Fruit fly (Drosophila melanogaster) whole organism, embryonic: ENCODE measurements around the gene wapl.

ENCODE experiments used
- Antp ChIP-seq: fragments of 200-800 bp; sonication (Bioruptor generic); optimal IDR thresholded peaks from 3 replicates; lab custom pipeline; 2016; ENCODE audit warnings: missing biosample characterization, missing genetic modification characterization
- CG12071 ChIP-seq: fragments of 200-800 bp; sonication (Bioruptor generic); optimal IDR thresholded peaks from 3 replicates; lab custom pipeline; 2018; ENCODE audit warnings: missing biosample characterization, mild to moderate bottlenecking, missing genetic modification characterization
- CG13624 ChIP-seq: fragments of 200-800 bp; sonication (Bioruptor generic); optimal IDR thresholded peaks from 2 replicates; lab custom pipeline; 2016; ENCODE audit warnings: missing biosample characterization, missing genetic modification characterization
- CG14710 ChIP-seq: fragments of 200-800 bp; sonication (Bioruptor generic); optimal IDR thresholded peaks from 3 replicates; lab custom pipeline; 2019; ENCODE audit warnings: missing biosample characterization, mild to moderate bottlenecking, missing genetic modification characterization, moderate library complexity
- CG14860 ChIP-seq: fragments of 200-800 bp; sonication (Bioruptor generic); IDR thresholded peaks from 3 replicates; pipeline ENCODE4 v1.3.6; 2022; ENCODE audit warnings: missing biosample characterization, missing genetic modification characterization; ENCODE audit not compliant: partially characterized antibody
- CG15479 ChIP-seq: fragments of 200-800 bp; sonication (Bioruptor generic); optimal IDR thresholded peaks from 3 replicates; lab custom pipeline; 2019; ENCODE audit warnings: missing biosample characterization, mild to moderate bottlenecking, missing genetic modification characterization, moderate library complexity
- CG15514 ChIP-seq: fragments of 200-800 bp; sonication (Bioruptor generic); optimal IDR thresholded peaks from 3 replicates; lab custom pipeline; 2017; ENCODE audit warnings: missing biosample characterization, missing genetic modification characterization, mild to moderate bottlenecking, moderate library complexity, missing genetic modification reagents
- CG16813 ChIP-seq: fragments of 200-800 bp; sonication (Bioruptor generic); IDR thresholded peaks from 3 replicates; pipeline ENCODE4 v1.3.6; 2022; ENCODE audit warnings: missing biosample characterization, missing genetic modification characterization; ENCODE audit not compliant: partially characterized antibody
- CG2116 ChIP-seq: fragments of 200-800 bp; sonication (Bioruptor generic); optimal IDR thresholded peaks from 3 replicates; lab custom pipeline; 2018; ENCODE audit warnings: missing biosample characterization, mild to moderate bottlenecking, missing genetic modification characterization
- CG2202 ChIP-seq: fragments of 200-800 bp; sonication (Bioruptor generic); optimal IDR thresholded peaks from 2 replicates; lab custom pipeline; 2018; ENCODE audit warnings: missing biosample characterization, mild to moderate bottlenecking, missing genetic modification characterization
- CG34224 ChIP-seq: fragments of 200-800 bp; sonication (Bioruptor generic); IDR thresholded peaks from 3 replicates; pipeline ENCODE4 v1.3.6; 2022; ENCODE audit warnings: missing biosample characterization, missing genetic modification characterization; ENCODE audit not compliant: partially characterized antibody
- CG4328 ChIP-seq: fragments of 200-800 bp; sonication (Bioruptor generic); optimal IDR thresholded peaks from 3 replicates; lab custom pipeline; 2017; ENCODE audit warnings: missing biosample characterization, missing genetic modification reagents, missing genetic modification characterization
- CG4854 ChIP-seq: fragments of 200-800 bp; sonication (Bioruptor generic); optimal IDR thresholded peaks from 2 replicates; lab custom pipeline; 2016; ENCODE audit warnings: missing biosample characterization, missing genetic modification characterization, inconsistent platforms
- CG5180 ChIP-seq: fragments of 200-800 bp; sonication (Bioruptor generic); optimal IDR thresholded peaks from 3 replicates; lab custom pipeline; 2017; ENCODE audit warnings: missing biosample characterization, missing genetic modification characterization, mild to moderate bottlenecking, moderate library complexity, missing genetic modification reagents
- CG6689 ChIP-seq: fragments of 200-800 bp; sonication (Bioruptor generic); IDR thresholded peaks from 2 replicates; pipeline ENCODE4 v1.3.6; 2022; ENCODE audit warnings: missing biosample characterization, missing genetic modification characterization
- CG6791 ChIP-seq: fragments of 200-800 bp; sonication (Bioruptor generic); IDR thresholded peaks from 3 replicates; pipeline ENCODE4 v1.3.6; 2022; ENCODE audit warnings: missing biosample characterization, missing genetic modification characterization; ENCODE audit not compliant: partially characterized antibody
- CG7839 ChIP-seq: fragments of 200-800 bp; sonication (Bioruptor generic); optimal IDR thresholded peaks from 3 replicates; lab custom pipeline; 2018; ENCODE audit warnings: missing biosample characterization, mild to moderate bottlenecking, missing genetic modification characterization, moderate library complexity
- CG9727 ChIP-seq: fragments of 200-800 bp; sonication (Bioruptor generic); optimal IDR thresholded peaks from 3 replicates; lab custom pipeline; 2017; ENCODE audit warnings: missing biosample characterization, mild to moderate bottlenecking, missing genetic modification characterization
- CG9817 ChIP-seq: fragments of 200-800 bp; sonication (Bioruptor generic); optimal IDR thresholded peaks from 2 replicates; lab custom pipeline; 2018; ENCODE audit warnings: missing biosample characterization, mild to moderate bottlenecking, missing genetic modification characterization, moderate library complexity
- CTCF ChIP-seq: fragments of 200-800 bp; sonication (Bioruptor generic); optimal IDR thresholded peaks from 2 replicates; lab custom pipeline; 2017; ENCODE audit warnings: missing biosample characterization, mild to moderate bottlenecking, missing genetic modification characterization, moderate library complexity
- D19A ChIP-seq: fragments of 200-800 bp; optimal IDR thresholded peaks from 3 replicates; lab custom pipeline; 2019; ENCODE audit warnings: missing biosample characterization, mild to moderate bottlenecking, missing genetic modification characterization, moderate library complexity
- ERR ChIP-seq: fragments of 200-800 bp; sonication (Bioruptor generic); optimal IDR thresholded peaks from 2 replicates; lab custom pipeline; 2016; ENCODE audit warnings: missing biosample characterization, missing genetic modification characterization
- Ets65A ChIP-seq: fragments of 200-800 bp; sonication (Bioruptor generic); peaks from one replicate; lab custom pipeline; 2016; ENCODE audit warnings: missing biosample characterization, missing genetic modification characterization
- Hmr ChIP-seq: fragments of 200-800 bp; sonication (Bioruptor generic); optimal IDR thresholded peaks from 3 replicates; lab custom pipeline; 2017; ENCODE audit warnings: mild to moderate bottlenecking, missing biosample characterization, missing genetic modification reagents, missing genetic modification characterization
- MESR4 ChIP-seq: fragments of 200-800 bp; sonication (Bioruptor generic); optimal IDR thresholded peaks from 2 replicates; lab custom pipeline; 2018; ENCODE audit warnings: missing biosample characterization, mild to moderate bottlenecking, missing genetic modification characterization, moderate library complexity
- NfI ChIP-seq: fragments of 200-800 bp; sonication (Bioruptor generic); optimal IDR thresholded peaks from 3 replicates; lab custom pipeline; 2018; ENCODE audit warnings: missing biosample characterization, mild to moderate bottlenecking, missing genetic modification characterization, moderate library complexity
- Pdp1 ChIP-seq, 2 experiments: fragments of 200-800 bp; sonication (Bioruptor generic); optimal IDR thresholded peaks; 3 replicates each; lab custom pipeline; 2016; ENCODE audit warnings: missing biosample characterization in 2 of 2, missing genetic modification characterization in 2 of 2, mild to moderate bottlenecking in 1 of 2, moderate library complexity in 1 of 2
- Rfx ChIP-seq: fragments of 200-800 bp; sonication (Bioruptor generic); IDR thresholded peaks from 2 replicates; pipeline ENCODE4 v1.3.6; 2022; ENCODE audit warnings: missing biosample characterization, missing genetic modification characterization
- Taf1 ChIP-seq: fragments of 200-800 bp; sonication (Bioruptor generic); IDR thresholded peaks from 2 replicates; pipeline ENCODE4 v1.3.6; 2022; ENCODE audit warnings: missing biosample characterization, missing genetic modification characterization
- Trl ChIP-seq, 3 experiments: fragments of >200 bp in 2 of 3; fragments of 200-800 bp in 1 of 3; sonication (Bioruptor generic) in 1 of 3; optimal IDR thresholded peaks; 2 replicates in 1 of 3; 3 replicates in 2 of 3; lab custom pipeline; 2016 to 2017; ENCODE audit warnings: missing biosample characterization in 1 of 3, missing genetic modification characterization in 1 of 3
- ato ChIP-seq: fragments of 200-800 bp; sonication (Bioruptor generic); IDR thresholded peaks from 2 replicates; pipeline ENCODE4 v1.3.6; 2022; ENCODE audit warnings: missing biosample characterization, missing genetic modification characterization; ENCODE audit not compliant: partially characterized antibody
- dati ChIP-seq: fragments of 200-800 bp; sonication (Bioruptor generic); IDR thresholded peaks from 2 replicates; pipeline ENCODE4 v1.3.6; 2022; ENCODE audit warnings: missing biosample characterization, missing genetic modification characterization
- disco-r ChIP-seq: fragments of 200-800 bp; sonication (Bioruptor generic); optimal IDR thresholded peaks from 2 replicates; lab custom pipeline; 2016; ENCODE audit warnings: missing biosample characterization, missing genetic modification characterization
- fd3F ChIP-seq: fragments of 200-800 bp; sonication (Bioruptor generic); optimal IDR thresholded peaks from 2 replicates; lab custom pipeline; 2018; ENCODE audit warnings: missing biosample characterization, mild to moderate bottlenecking, missing genetic modification characterization, moderate library complexity
- ftz-f1 ChIP-seq: fragments of 200-800 bp; sonication (Bioruptor generic); optimal IDR thresholded peaks from 2 replicates; lab custom pipeline; 2016; ENCODE audit warnings: missing biosample characterization, missing genetic modification characterization
- gfzf ChIP-seq: fragments of 200-800 bp; sonication (Bioruptor generic); optimal IDR thresholded peaks from 2 replicates; lab custom pipeline; 2016; ENCODE audit warnings: missing biosample characterization, mild to moderate bottlenecking, missing genetic modification characterization, moderate library complexity
- gsb-n ChIP-seq: fragments of 200-800 bp; sonication (Bioruptor generic); optimal IDR thresholded peaks from 3 replicates; lab custom pipeline; 2018; ENCODE audit warnings: missing biosample characterization, mild to moderate bottlenecking, missing genetic modification characterization
- lab ChIP-seq: fragments of 200-800 bp; sonication (Bioruptor generic); optimal IDR thresholded peaks from 3 replicates; lab custom pipeline; 2017; ENCODE audit warnings: missing biosample characterization, missing genetic modification characterization, mild to moderate bottlenecking, moderate library complexity, missing genetic modification reagents
- lbe ChIP-seq: fragments of 200-800 bp; sonication (Bioruptor generic); optimal IDR thresholded peaks from 2 replicates; lab custom pipeline; 2016; ENCODE audit warnings: missing biosample characterization, mild to moderate bottlenecking, missing genetic modification characterization
- nerfin-2 ChIP-seq: fragments of 200-800 bp; sonication (Bioruptor generic); IDR thresholded peaks from 2 replicates; pipeline ENCODE4 v1.3.6; 2022; ENCODE audit warnings: missing biosample characterization, missing genetic modification characterization; ENCODE audit not compliant: partially characterized antibody
- onecut ChIP-seq: fragments of 200-800 bp; sonication (Bioruptor generic); IDR thresholded peaks from 2 replicates; pipeline ENCODE4 v1.3.6; 2022; ENCODE audit warnings: missing biosample characterization, missing genetic modification characterization
- pzg ChIP-seq: fragments of 200-800 bp; sonication (Bioruptor generic); optimal IDR thresholded peaks from 3 replicates; lab custom pipeline; 2018; ENCODE audit warnings: missing biosample characterization, mild to moderate bottlenecking, missing genetic modification characterization, moderate library complexity
- repo ChIP-seq: fragments of 200-800 bp; sonication (Bioruptor generic); optimal IDR thresholded peaks from 2 replicates; lab custom pipeline; 2016; ENCODE audit warnings: missing biosample characterization, missing genetic modification characterization
- run ChIP-seq: fragments of 200-800 bp; sonication (Bioruptor generic); optimal IDR thresholded peaks from 3 replicates; lab custom pipeline; 2018; ENCODE audit warnings: missing biosample characterization, mild to moderate bottlenecking, missing genetic modification characterization
- slp2 ChIP-seq: fragments of 200-800 bp; sonication (Bioruptor generic); optimal IDR thresholded peaks from 2 replicates; lab custom pipeline; 2016; ENCODE audit warnings: missing biosample characterization, missing genetic modification characterization
- unpg ChIP-seq: fragments of 200-800 bp; sonication (Bioruptor generic); optimal IDR thresholded peaks from 3 replicates; lab custom pipeline; 2018; ENCODE audit warnings: missing biosample characterization, mild to moderate bottlenecking, missing genetic modification characterization, moderate library complexity
- usp ChIP-seq: fragments of >200 bp; optimal IDR thresholded peaks from 2 replicates; lab custom pipeline; 2017; ENCODE audit warnings: missing biosample characterization, missing genetic modification characterization
- vnd ChIP-seq: fragments of 200-800 bp; sonication (Bioruptor generic); IDR thresholded peaks from 3 replicates; pipeline ENCODE4 v1.3.6; 2022; ENCODE audit warnings: missing biosample characterization, missing genetic modification characterization; ENCODE audit not compliant: partially characterized antibody
- zen2 ChIP-seq: fragments of 200-800 bp; sonication (Bioruptor generic); IDR thresholded peaks from 3 replicates; pipeline ENCODE4 v1.3.6; 2022; ENCODE audit warnings: missing biosample characterization, missing genetic modification characterization; ENCODE audit not compliant: partially characterized antibody

The wapl gene

DNA sequence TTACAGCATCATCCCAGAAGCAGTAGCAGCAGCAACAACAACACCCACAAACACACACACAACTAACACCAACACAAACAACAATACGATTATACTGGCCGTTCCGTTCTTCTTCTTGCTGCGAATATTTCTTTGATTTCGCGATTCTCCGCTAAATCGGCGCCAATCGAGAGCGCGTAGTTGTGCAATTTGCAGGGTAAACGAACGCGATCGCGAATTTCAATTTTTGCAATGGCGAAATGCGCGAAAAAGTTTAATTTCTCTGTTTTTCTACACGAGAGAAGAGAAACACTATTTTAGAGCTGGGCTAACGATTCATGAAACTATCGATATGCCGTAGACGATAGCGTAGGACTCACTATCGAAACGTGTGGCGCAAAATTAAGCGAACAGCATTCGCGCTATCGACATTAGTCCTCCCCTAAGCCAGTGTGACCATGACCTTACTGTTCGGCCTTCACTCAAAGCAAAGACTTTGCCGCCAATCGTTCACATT is at the start of gene wapl:
TSS of gene wapl (minus strand) at position 316 of the 496 bp plus-strand sequence.
- TF ChIP-seq nerfin-2 (GFP tag; lab: Robert Waterston, UW) (peak; percentile 87), Pdp1 (GFP tag; optimal IDR thresholded peaks at IDR 0.05; lab: Kevin White, UChicago) (peak in 1 of 2 experiments; percentile 44), disco-r (GFP tag; lab: Kevin White, UChicago) (no peak), CG14860 (GFP tag; lab: Robert Waterston, UW) (peak; percentile 87), CG4328 (GFP tag; lab: Kevin White, UChicago) (no peak), CG14710 (tag; lab: Kevin White, UChicago) (peak; percentile 69), Taf1 (GFP tag; lab: Robert Waterston, UW) (no peak), lab (GFP tag; lab: Kevin White, UChicago) (peak; percentile 19), Rfx (GFP tag; lab: Robert Waterston, UW) (peak; percentile 71), CG15514 (GFP tag; lab: Kevin White, UChicago) (peak; percentile 83), CG9817 (tag; lab: Kevin White, UChicago) (no peak), unpg (GFP tag; lab: Kevin White, UChicago) (peak; percentile 3), MESR4 (peak; percentile 86), NfI (no peak), fd3F (GFP tag; lab: Kevin White, UChicago) (no peak), CG2202 (peak; percentile 5), Trl (optimal IDR thresholded peaks at IDR 0.05; lab: Kevin White, UChicago) (no peak), Trl (GFP tag; optimal IDR thresholded peaks at IDR 0.05; lab: Kevin White, UChicago) (peak; percentile 22), CG12071 (GFP tag; lab: Kevin White, UChicago) (no peak), run (tag; lab: Kevin White, UChicago) (no peak), CG16813 (GFP tag; lab: Robert Waterston, UW) (peak; percentile 93), CG6791 (GFP tag; lab: Robert Waterston, UW) (peak; percentile 95), onecut (GFP tag; lab: Robert Waterston, UW) (no peak), slp2 (GFP tag; lab: Kevin White, UChicago) (no peak), gsb-n (tag; lab: Kevin White, UChicago) (no peak), CTCF (GFP tag; lab: Kevin White, UChicago) (no peak), ERR (GFP tag; lab: Kevin White, UChicago) (peak; percentile 49), zen2 (GFP tag; lab: Robert Waterston, UW) (peak; percentile 90), CG15479 (GFP tag; lab: Kevin White, UChicago) (peak; percentile 51), CG5180 (GFP tag; lab: Kevin White, UChicago) (no peak), CG9727 (GFP tag; lab: Kevin White, UChicago) (no peak), dati (no peak), vnd (GFP tag; lab: Robert Waterston, UW) (peak; percentile 89), ato (GFP tag; lab: Robert Waterston, UW) (peak; percentile 93), Ets65A (peak; percentile 75), Antp (GFP tag; lab: Kevin White, UChicago) (peak; percentile 48), CG6689 (GFP tag; lab: Robert Waterston, UW) (no peak), pzg (GFP tag; lab: Kevin White, UChicago) (peak; percentile 95), CG34224 (GFP tag; lab: Robert Waterston, UW) (peak; percentile 93), Hmr (GFP tag; lab: Kevin White, UChicago) (peak; percentile 53), CG4854 (no peak), ftz-f1 (GFP tag; lab: Kevin White, UChicago) (peak; percentile 98), lbe (GFP tag; lab: Kevin White, UChicago) (no peak), gfzf (GFP tag; lab: Kevin White, UChicago) (peak; percentile 76), CG7839 (tag; lab: Kevin White, UChicago) (no peak), usp (GFP tag; lab: Kevin White, UChicago) (no peak), CG13624 (peak; percentile 35), D19A (tag; lab: Kevin White, UChicago) (no peak), CG2116 (GFP tag; lab: Kevin White, UChicago) (peak; percentile 86), repo (GFP tag; lab: Kevin White, UChicago) (peak; percentile 45)
